Worm (Caenorhabditis elegans) whole organism, L1 larva: ENCODE results near the gene chil-12.
"Not testable (repeated sequence)": the region's sequence is repeated elsewhere in the genome, so short reads cannot be mapped to it uniquely, and the experiment has no call there.

ENCODE experiments used
- C04F5.9 ChIP-seq: sonication (generic microtip); optimal IDR thresholded peaks from 2 replicates; lab custom pipeline; 2016; ENCODE audit warnings: missing genetic modification characterization, missing compliant biosample characterization
- C34B4.2 ChIP-seq: sonication (generic microtip); optimal IDR thresholded peaks from 2 replicates; lab custom pipeline; 2017; ENCODE audit warnings: mild to moderate bottlenecking, missing genetic modification characterization, missing compliant biosample characterization
- Y116A8C.19 ChIP-seq: sonication (generic microtip); optimal IDR thresholded peaks from 2 replicates; lab custom pipeline; 2016; ENCODE audit warnings: missing compliant biosample characterization, missing genetic modification characterization, borderline replicate concordance
- aha-1 ChIP-seq: fragments of 150-350 bp; optimal IDR thresholded peaks from 2 replicates; lab custom pipeline; 2014; ENCODE audit warnings: missing biosample characterization, missing genetic modification characterization
- blmp-1 ChIP-seq: fragments of 150-350 bp; optimal IDR thresholded peaks from 2 replicates; lab custom pipeline; 2014; ENCODE audit warnings: missing biosample characterization, missing genetic modification characterization
- ceh-63 ChIP-seq: fragments of 200-800 bp; sonication (Bioruptor generic); optimal IDR thresholded peaks from 2 replicates; lab custom pipeline; 2018; ENCODE audit warnings: mild to moderate bottlenecking, missing genetic modification characterization, missing compliant biosample characterization
- ceh-82 ChIP-seq, 3 experiments: fragments of 150-350 bp in 1 of 3; sonication (generic microtip) in 2 of 3; optimal IDR thresholded peaks; 2 replicates each; lab custom pipeline; 2014 to 2017; ENCODE audit warnings: missing biosample characterization in 3 of 3, missing genetic modification characterization in 3 of 3
- ces-1 ChIP-seq: fragments of 150-350 bp; optimal IDR thresholded peaks from 2 replicates; lab custom pipeline; 2014; ENCODE audit warnings: missing biosample characterization, missing genetic modification reagents, missing genetic modification characterization
- dpl-1 ChIP-seq, 3 experiments: fragments of 150-350 bp in 2 of 3; sonication (generic microtip) in 1 of 3; optimal IDR thresholded peaks; 2 replicates each; lab custom pipeline; 2014 to 2017; ENCODE audit warnings: missing biosample characterization in 3 of 3, missing genetic modification characterization in 3 of 3, missing genetic modification reagents in 3 of 3
- dsc-1 ChIP-seq: sonication (generic microtip); optimal IDR thresholded peaks from 2 replicates; lab custom pipeline; 2016; ENCODE audit warnings: mild to moderate bottlenecking, missing genetic modification characterization, missing compliant biosample characterization
- efl-3 ChIP-seq: fragments of 200-800 bp; sonication (Bioruptor generic); optimal IDR thresholded peaks from 2 replicates; lab custom pipeline; 2018; ENCODE audit warnings: mild to moderate bottlenecking, missing genetic modification characterization, missing compliant biosample characterization
- elt-2 ChIP-seq: sonication (generic microtip); optimal IDR thresholded peaks from 2 replicates; lab custom pipeline; 2016; ENCODE audit warnings: missing genetic modification characterization, mild to moderate bottlenecking, inconsistent platforms, missing compliant biosample characterization, missing genetic modification reagents
- elt-3 ChIP-seq, 6 experiments: fragments of 150-350 bp in 1 of 6; sonication (generic microtip); optimal IDR thresholded peaks; 2 replicates each; lab custom pipeline; 2017 to 2018; ENCODE audit warnings: missing biosample characterization in 6 of 6, missing genetic modification characterization in 6 of 6, inconsistent platforms in 1 of 6
- hpl-2 ChIP-seq: fragments of 150-350 bp; optimal IDR thresholded peaks from 2 replicates; lab custom pipeline; 2014; ENCODE audit warnings: missing biosample characterization, missing genetic modification reagents, missing genetic modification characterization
- jun-1 ChIP-seq: fragments of 150-350 bp; optimal IDR thresholded peaks from 2 replicates; lab custom pipeline; 2014; ENCODE audit warnings: missing biosample characterization, missing genetic modification reagents, missing genetic modification characterization
- lin-13 ChIP-seq: fragments of 150-350 bp; optimal IDR thresholded peaks from 2 replicates; lab custom pipeline; 2014; ENCODE audit warnings: missing biosample characterization, missing genetic modification reagents, missing genetic modification characterization
- lin-39 ChIP-seq: fragments of 150-350 bp; optimal IDR thresholded peaks from 2 replicates; lab custom pipeline; 2014; ENCODE audit warnings: missing biosample characterization, missing genetic modification reagents, missing genetic modification characterization
- lir-3 ChIP-seq: sonication (generic microtip); optimal IDR thresholded peaks from 2 replicates; lab custom pipeline; 2016; ENCODE audit warnings: mild to moderate bottlenecking, missing genetic modification characterization, moderate library complexity, missing compliant biosample characterization; ENCODE audit not compliant: poor library complexity
- lsy-2 ChIP-seq, 2 experiments: fragments of 150-350 bp; optimal IDR thresholded peaks; 2 replicates each; lab custom pipeline; 2014; ENCODE audit warnings: missing biosample characterization in 2 of 2, missing genetic modification characterization in 2 of 2
- mab-9 ChIP-seq: fragments of 200-800 bp; sonication (Bioruptor generic); IDR thresholded peaks from 2 replicates; pipeline ENCODE4 v1.3.6; 2022; ENCODE audit warnings: missing genetic modification reagents, missing genetic modification characterization, missing compliant biosample characterization
- mdl-1 ChIP-seq, 2 experiments: fragments of 150-350 bp; optimal IDR thresholded peaks; 2 replicates each; lab custom pipeline; 2014 to 2017; ENCODE audit warnings: missing biosample characterization in 2 of 2, missing genetic modification characterization in 2 of 2, inconsistent platforms in 1 of 2
- mep-1 ChIP-seq: fragments of 150-350 bp; optimal IDR thresholded peaks from 2 replicates; lab custom pipeline; 2014; ENCODE audit warnings: missing biosample characterization, missing genetic modification characterization
- nhr-28 ChIP-seq: fragments of 150-350 bp; optimal IDR thresholded peaks from 2 replicates; lab custom pipeline; 2014; ENCODE audit warnings: missing biosample characterization, missing genetic modification characterization
- pqm-1 ChIP-seq: sonication (generic microtip); optimal IDR thresholded peaks from 3 replicates; lab custom pipeline; 2017; ENCODE audit warnings: missing biosample characterization, missing genetic modification characterization
- skn-1 ChIP-seq: fragments of 150-350 bp; optimal IDR thresholded peaks from 2 replicates; lab custom pipeline; 2014; ENCODE audit warnings: missing biosample characterization, missing genetic modification characterization
- snpc-4 ChIP-seq: fragments of 150-350 bp; optimal IDR thresholded peaks from 2 replicates; lab custom pipeline; 2014; ENCODE audit warnings: missing biosample characterization, missing genetic modification characterization
- sup-37 ChIP-seq: fragments of 200-800 bp; sonication (Bioruptor generic); optimal IDR thresholded peaks from 2 replicates; lab custom pipeline; 2018; ENCODE audit warnings: mild to moderate bottlenecking, missing genetic modification characterization, missing compliant biosample characterization
- swsn-7 ChIP-seq: sonication (generic microtip); optimal IDR thresholded peaks from 2 replicates; lab custom pipeline; 2016; ENCODE audit warnings: missing genetic modification characterization, missing compliant biosample characterization
- tlp-1 ChIP-seq: fragments of 150-350 bp; optimal IDR thresholded peaks from 2 replicates; lab custom pipeline; 2014; ENCODE audit warnings: missing biosample characterization, missing genetic modification characterization
- unc-130 ChIP-seq: fragments of 150-350 bp; optimal IDR thresholded peaks from 2 replicates; lab custom pipeline; 2017; ENCODE audit warnings: missing biosample characterization, missing genetic modification characterization, inconsistent platforms
- unc-30 ChIP-seq: sonication (generic microtip); optimal IDR thresholded peaks from 2 replicates; lab custom pipeline; 2017; ENCODE audit warnings: missing biosample characterization, missing genetic modification characterization
- unc-62 ChIP-seq: fragments of 150-350 bp; optimal IDR thresholded peaks from 2 replicates; lab custom pipeline; 2014; ENCODE audit warnings: missing biosample characterization, missing genetic modification reagents, missing genetic modification characterization
- unc-86 ChIP-seq: sonication (generic microtip); optimal IDR thresholded peaks from 2 replicates; lab custom pipeline; 2016; ENCODE audit warnings: missing genetic modification characterization, missing compliant biosample characterization
- zag-1 ChIP-seq: fragments of 150-350 bp; optimal IDR thresholded peaks from 2 replicates; lab custom pipeline; 2014; ENCODE audit warnings: missing biosample characterization, missing genetic modification characterization
- zip-4 ChIP-seq: fragments of 200-800 bp; sonication (Bioruptor generic); optimal IDR thresholded peaks from 2 replicates; lab custom pipeline; 2018; ENCODE audit warnings: mild to moderate bottlenecking, missing genetic modification characterization, moderate library complexity, missing compliant biosample characterization

The chil-12 gene

ce11 chrV:15199768-15200167 lies 41.6 kb upstream of the chil-12 start, which contains the start of gene Y75B12B.10:
Gene Y75B12B.10 (plus strand): TSS chrV:15200068.
- TF ChIP-seq lin-39 (tag; lab: Kevin White, UChicago) (no peak), ceh-63 (GFP tag; lab: Kevin White, UChicago) (no peak), tlp-1 (no peak), unc-62 (GFP tag; lab: Kevin White, UChicago) (no peak), unc-86 (tag; lab: Kevin White, UChicago) (no peak), mdl-1 (tag; optimal IDR thresholded peaks at IDR 0.05; lab: Kevin White, UChicago) (no peak), jun-1 (tag; lab: Kevin White, UChicago) (no peak), C34B4.2 (tag; lab: Kevin White, UChicago) (no peak), zag-1 (no peak), ceh-82 (tag; optimal IDR thresholded peaks at IDR 0.05; lab: Kevin White, UChicago) (no peak), pqm-1 (tag; lab: Kevin White, UChicago) (no peak), ces-1 (GFP tag; lab: Kevin White, UChicago) (no peak), efl-3 (GFP tag; lab: Kevin White, UChicago) (no peak), lsy-2 (tag; optimal IDR thresholded peaks at IDR 0.05; lab: Kevin White, UChicago) (no peak)

- TF ChIP-seq jun-1, mep-1, lin-39 (tag; lab: Kevin White, UChicago): not testable (repeated sequence)
Observed at ce11 chrV:15207681-15208080, 33.7 kb upstream of the chil-12 start, which contains the start of gene C41G6.12. Gene C41G6.12 (minus strand): TSS chrV:15207781.

- TF ChIP-seq swsn-7, pqm-1, Y116A8C.19 (tag; lab: Kevin White, UChicago): not testable (repeated sequence)
Observed at ce11 chrV:15211869-15212268, 29.5 kb upstream of the chil-12 start, which contains the start of gene sri-24. Gene sri-24 (plus strand): TSS chrV:15212169.

DNA sequence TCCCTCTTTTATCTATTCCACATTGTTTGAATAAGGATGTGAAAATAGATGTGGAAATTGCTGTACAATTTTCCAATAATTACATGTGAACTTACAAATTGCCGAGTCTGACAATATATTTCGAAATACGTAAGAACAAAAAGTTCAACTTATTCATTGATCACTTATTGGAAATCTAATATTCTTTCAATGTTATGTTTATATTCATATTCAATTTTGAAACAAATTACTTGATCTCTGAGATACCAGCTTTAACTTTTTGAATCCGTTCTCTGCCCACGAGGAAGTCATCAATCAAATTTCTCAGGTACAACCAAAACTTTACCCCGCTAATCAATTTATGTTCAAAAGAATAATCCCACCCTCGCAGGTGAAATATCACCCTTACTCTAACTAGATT lies 26.2 kb upstream of the chil-12 start, which contains the start of gene sri-26:
Gene sri-26 (plus strand): TSS at position 301 of the 400 bp plus-strand sequence.
- not testable (repeated sequence) for TF ChIP-seq nhr-28, elt-2, unc-86 (tag; lab: Kevin White, UChicago)

- TF ChIP-seq lir-3 (tag; lab: Kevin White, UChicago) (no peak), C04F5.9 (no peak)
Observed at ce11 chrV:15216705-15217104, 24.7 kb upstream of the chil-12 start, which contains the start of gene sri-25. Gene sri-25 (plus strand): TSS chrV:15217005.

ce11 chrV:15221330-15221729 lies 20.0 kb upstream of the chil-12 start, which contains the start of gene irld-25:
Gene irld-25 (plus strand): TSS chrV:15221630.
- no peak for TF ChIP-seq lin-13 (GFP tag; lab: Kevin White, UChicago)
- no peak for TF ChIP-seq sup-37 (GFP tag; lab: Kevin White, UChicago)
- TF ChIP-seq aha-1 (tag; lab: Kevin White, UChicago), result no peak
- TF ChIP-seq dsc-1 (tag; lab: Kevin White, UChicago), result no peak
- TF ChIP-seq unc-30, result no peak
- TF ChIP-seq elt-3 (tag; optimal IDR thresholded peaks at IDR 0.05; lab: Kevin White, UChicago), result no peak
- no peak for TF ChIP-seq mab-9 (GFP tag; lab: Robert Waterston, UW)
- TF ChIP-seq blmp-1, result no peak
- TF ChIP-seq skn-1, result no peak
- TF ChIP-seq hpl-2 (GFP tag; lab: Kevin White, UChicago), result no peak
- no peak for TF ChIP-seq zip-4 (GFP tag; lab: Kevin White, UChicago)
- TF ChIP-seq swsn-7 (tag; lab: Kevin White, UChicago), result no peak
- no peak for TF ChIP-seq snpc-4 (tag; lab: Kevin White, UChicago)
- no peak for TF ChIP-seq unc-130 (tag; lab: Kevin White, UChicago)
- TF ChIP-seq dpl-1 (GFP tag; optimal IDR thresholded peaks at IDR 0.05; lab: Kevin White, UChicago), result no peak
- TF ChIP-seq C34B4.2 (tag; lab: Kevin White, UChicago), result no peak
